Worm (Caenorhabditis elegans): ENCODE data around the gene C06B3.7.
A peak's percentile ranks its signal among the peaks of the same experiment; 100 is the strongest.

Gene C06B3.7

ce11 chrV:13891489-13891888, 18.0 kb upstream of the C06B3.7 start:
- TF ChIP-seq dao-5 (tag; optimal IDR thresholded peaks at IDR 0.05): no peak
- TF ChIP-seq W03F9.2 (tag; optimal IDR thresholded peaks at IDR 0.05): peak; percentile 12

- TF ChIP-seq him-1 (tag; optimal IDR thresholded peaks at IDR 0.05) (no peak), W03F9.2 (tag; optimal IDR thresholded peaks at IDR 0.05) (no peak), dao-5 (tag; optimal IDR thresholded peaks at IDR 0.05) (no peak)
Measured at ce11 chrV:13892457-13893375, 16.8 kb upstream of the C06B3.7 start, which contains the start of gene sptl-3. Gene sptl-3 (plus strand): TSS chrV:13893325.

ce11 chrV:13893583-13893982, 15.9 kb upstream of the C06B3.7 start:
- TF ChIP-seq dao-5 (tag; optimal IDR thresholded peaks at IDR 0.05): no peak
- no peak for TF ChIP-seq W03F9.2 (tag; optimal IDR thresholded peaks at IDR 0.05)
- TF ChIP-seq him-1 (tag; optimal IDR thresholded peaks at IDR 0.05): no peak

ce11 chrV:13898356-13898755, 11.1 kb upstream of the C06B3.7 start, which contains the start of gene cyp-35C1:
Gene cyp-35C1 (minus strand): TSS chrV:13898487.
- TF ChIP-seq W03F9.2 (tag; optimal IDR thresholded peaks at IDR 0.05): no peak
- TF ChIP-seq dao-5 (tag; optimal IDR thresholded peaks at IDR 0.05): no peak
- no peak for TF ChIP-seq him-1 (tag; optimal IDR thresholded peaks at IDR 0.05)

- TF ChIP-seq dao-5 (tag; optimal IDR thresholded peaks at IDR 0.05) (no peak), him-1 (tag; optimal IDR thresholded peaks at IDR 0.05) (no peak), W03F9.2 (tag; optimal IDR thresholded peaks at IDR 0.05) (no peak)
Measured at ce11 chrV:13899213-13899612, 10.3 kb upstream of the C06B3.7 start, which contains the start of gene oac-3. Gene oac-3 (plus strand): TSS chrV:13899513.

ce11 chrV:13902495-13902894, 7.0 kb upstream of the C06B3.7 start, which contains the start of gene C06B3.1:
Gene C06B3.1 (plus strand): TSS chrV:13902795.
- TF ChIP-seq W03F9.2 (tag; optimal IDR thresholded peaks at IDR 0.05) (no peak), him-1 (tag; optimal IDR thresholded peaks at IDR 0.05) (no peak), dao-5 (tag; optimal IDR thresholded peaks at IDR 0.05) (no peak)

ce11 chrV:13904446-13904845, 5.0 kb upstream of the C06B3.7 start, which contains the start of gene stdh-3:
Gene stdh-3 (plus strand): TSS chrV:13904611.
- TF ChIP-seq dao-5 (tag; optimal IDR thresholded peaks at IDR 0.05) (no peak), W03F9.2 (tag; optimal IDR thresholded peaks at IDR 0.05) (no peak)

- no peak for TF ChIP-seq dao-5 (tag; optimal IDR thresholded peaks at IDR 0.05)
Measured at ce11 chrV:13906166-13906565, 3.3 kb upstream of the C06B3.7 start, which contains the start of gene stdh-1. Gene stdh-1 (plus strand): TSS chrV:13906492.

- no peak for TF ChIP-seq W03F9.2 (tag; optimal IDR thresholded peaks at IDR 0.05)
- TF ChIP-seq him-1 (tag; optimal IDR thresholded peaks at IDR 0.05): no peak
- TF ChIP-seq dao-5 (tag; optimal IDR thresholded peaks at IDR 0.05): no peak
Measured at ce11 chrV:13907557-13908104, 1.9 kb upstream of the C06B3.7 start.

ce11 chrV:13908120-13908915, 1.2 kb upstream of the C06B3.7 start:
- TF ChIP-seq dao-5 (tag; optimal IDR thresholded peaks at IDR 0.05) (no peak), W03F9.2 (tag; optimal IDR thresholded peaks at IDR 0.05) (no peak), him-1 (tag; optimal IDR thresholded peaks at IDR 0.05) (no peak)

ce11 chrV:13908916-13909176, 640 bp upstream of the C06B3.7 start, which contains the start of gene C06B3.6:
Gene C06B3.6 (minus strand): TSS chrV:13908967.
- no peak for TF ChIP-seq him-1 (tag; optimal IDR thresholded peaks at IDR 0.05)
- TF ChIP-seq dao-5 (tag; optimal IDR thresholded peaks at IDR 0.05): no peak
- no peak for TF ChIP-seq W03F9.2 (tag; optimal IDR thresholded peaks at IDR 0.05)

ce11 chrV:13915390-13915789, 5.9 kb downstream of the C06B3.7 start, which contains the start of gene gcy-32:
Gene gcy-32 (minus strand): TSS chrV:13915490.
- TF ChIP-seq W03F9.2 (tag; optimal IDR thresholded peaks at IDR 0.05) (no peak), him-1 (tag; optimal IDR thresholded peaks at IDR 0.05) (no peak), dao-5 (tag; optimal IDR thresholded peaks at IDR 0.05) (no peak)

ce11 chrV:13916196-13916595, 6.7 kb downstream of the C06B3.7 start, which contains the start of gene str-252:
Gene str-252 (plus strand): TSS chrV:13916496.
- TF ChIP-seq W03F9.2 (tag; optimal IDR thresholded peaks at IDR 0.05) (no peak), him-1 (tag; optimal IDR thresholded peaks at IDR 0.05) (no peak), dao-5 (tag; optimal IDR thresholded peaks at IDR 0.05) (no peak)
